Fruit fly (Drosophila melanogaster): ENCODE measurements around the gene CG43678.

dm6 chr3L:15023192-15023591 is 26.1 kb downstream of the CG43678 start, which contains the start of gene CG32148:
- no peak for TF ChIP-seq psq (optimal IDR thresholded peaks at IDR 0.05)
- no peak for TF ChIP-seq usp (GFP tag; optimal IDR thresholded peaks at IDR 0.05)
- TF ChIP-seq Dll (optimal IDR thresholded peaks at IDR 0.05), result no peak
- TF ChIP-seq pan (optimal IDR thresholded peaks at IDR 0.05), result no peak
- TF ChIP-seq EcR (GFP tag; optimal IDR thresholded peaks at IDR 0.05), result no peak
- TF ChIP-seq CG8478 (optimal IDR thresholded peaks at IDR 0.05), result no peak
